Worm (Caenorhabditis elegans) whole organism, mixed stage, embryonic: Measurements from ENCODE around the gene fsn-1.
"Not testable (repeated sequence)": the region's sequence is repeated elsewhere in the genome, so short reads cannot be mapped to it uniquely, and the experiment has no call there.

Source experiments
- M03D4.4 ChIP-seq: sonication (generic microtip); optimal IDR thresholded peaks from 2 replicates; lab custom pipeline; 2017; ENCODE audit warnings: mild to moderate bottlenecking, missing genetic modification characterization, missing compliant biosample characterization
- bed-3 ChIP-seq: fragments of 200-800 bp; sonication (Bioruptor generic); optimal IDR thresholded peaks from 3 replicates; lab custom pipeline; 2018; ENCODE audit warnings: mild to moderate bottlenecking, missing genetic modification characterization, moderate library complexity, missing compliant biosample characterization
- blmp-1 ChIP-seq: fragments of 150-350 bp; optimal IDR thresholded peaks from 2 replicates; lab custom pipeline; 2014; ENCODE audit warnings: missing biosample characterization, missing genetic modification characterization
- ceh-39 ChIP-seq: fragments of 150-350 bp; optimal IDR thresholded peaks from 2 replicates; lab custom pipeline; 2014; ENCODE audit warnings: missing biosample characterization, missing genetic modification characterization
- ceh-43 ChIP-seq: fragments of 200-800 bp; sonication (Bioruptor generic); optimal IDR thresholded peaks from 2 replicates; lab custom pipeline; 2018; ENCODE audit warnings: mild to moderate bottlenecking, missing genetic modification characterization, moderate library complexity, missing compliant biosample characterization
- ces-1 ChIP-seq: fragments of 150-350 bp; optimal IDR thresholded peaks from 2 replicates; lab custom pipeline; 2014; ENCODE audit warnings: missing biosample characterization, missing genetic modification reagents, missing genetic modification characterization
- cnd-1 ChIP-seq: fragments of 200-800 bp; sonication (Bioruptor generic); optimal IDR thresholded peaks from 2 replicates; lab custom pipeline; 2018; ENCODE audit warnings: mild to moderate bottlenecking, missing genetic modification characterization, missing compliant biosample characterization
- elt-1 ChIP-seq: sonication (generic microtip); optimal IDR thresholded peaks from 2 replicates; lab custom pipeline; 2017; ENCODE audit warnings: missing genetic modification characterization, mild to moderate bottlenecking, missing compliant biosample characterization, antibody characterized with exemption, moderate library complexity, borderline replicate concordance; ENCODE audit not compliant: insufficient read depth
- elt-3 ChIP-seq: fragments of 150-350 bp; optimal IDR thresholded peaks from 2 replicates; lab custom pipeline; 2014; ENCODE audit warnings: missing biosample characterization, missing genetic modification characterization
- flh-1 ChIP-seq: fragments of 200-800 bp; sonication (Bioruptor generic); optimal IDR thresholded peaks from 2 replicates; lab custom pipeline; 2018; ENCODE audit warnings: mild to moderate bottlenecking, missing genetic modification characterization, moderate library complexity, missing compliant biosample characterization
- hlh-1 ChIP-seq: fragments of 150-350 bp; optimal IDR thresholded peaks from 2 replicates; lab custom pipeline; 2014; ENCODE audit warnings: missing biosample characterization, missing genetic modification reagents, missing genetic modification characterization
- lin-13 ChIP-seq: fragments of 150-350 bp; optimal IDR thresholded peaks from 2 replicates; lab custom pipeline; 2014; ENCODE audit warnings: missing biosample characterization, missing genetic modification characterization
- lin-32 ChIP-seq: fragments of 200-800 bp; sonication (Bioruptor generic); optimal IDR thresholded peaks from 2 replicates; lab custom pipeline; 2018; ENCODE audit warnings: mild to moderate bottlenecking, missing genetic modification characterization, missing compliant biosample characterization
- lsy-2 ChIP-seq: fragments of 150-350 bp; optimal IDR thresholded peaks from 2 replicates; lab custom pipeline; 2014; ENCODE audit warnings: missing biosample characterization, missing genetic modification characterization
- mep-1 ChIP-seq: fragments of 150-350 bp; optimal IDR thresholded peaks from 2 replicates; lab custom pipeline; 2017; ENCODE audit warnings: missing biosample characterization, missing genetic modification reagents, missing genetic modification characterization, inconsistent platforms
- mls-2 ChIP-seq: sonication (generic microtip); optimal IDR thresholded peaks from 2 replicates; lab custom pipeline; 2016; ENCODE audit warnings: mild to moderate bottlenecking, missing genetic modification characterization, moderate library complexity, missing compliant biosample characterization
- nhr-2 ChIP-seq: fragments of 150-350 bp; optimal IDR thresholded peaks from 2 replicates; lab custom pipeline; 2014; ENCODE audit warnings: missing biosample characterization, missing genetic modification characterization
- nhr-28 ChIP-seq: fragments of 150-350 bp; optimal IDR thresholded peaks from 2 replicates; lab custom pipeline; 2014; ENCODE audit warnings: missing biosample characterization, missing genetic modification characterization
- nhr-76 ChIP-seq: sonication (generic microtip); optimal IDR thresholded peaks from 2 replicates; lab custom pipeline; 2017; ENCODE audit warnings: missing biosample characterization, missing genetic modification characterization
- pha-4 ChIP-seq: fragments of 150-350 bp; optimal IDR thresholded peaks from 2 replicates; lab custom pipeline; 2018; ENCODE audit warnings: missing biosample characterization, missing genetic modification reagents, missing genetic modification characterization
- snpc-4 ChIP-seq: fragments of 150-350 bp; optimal IDR thresholded peaks from 2 replicates; lab custom pipeline; 2014; ENCODE audit warnings: missing biosample characterization, missing genetic modification characterization
- sptf-1 ChIP-seq: sonication (generic microtip); optimal IDR thresholded peaks from 2 replicates; lab custom pipeline; 2017; ENCODE audit warnings: mild to moderate bottlenecking, missing genetic modification characterization, moderate library complexity, missing compliant biosample characterization
- unc-120 ChIP-seq: sonication (generic microtip); optimal IDR thresholded peaks from 2 replicates; lab custom pipeline; 2017; ENCODE audit warnings: missing genetic modification characterization, missing compliant biosample characterization; ENCODE audit not compliant: poor library complexity, severe bottlenecking
- unc-39 ChIP-seq: fragments of 150-350 bp; optimal IDR thresholded peaks from 2 replicates; lab custom pipeline; 2014; ENCODE audit warnings: missing biosample characterization, missing genetic modification characterization
- unc-62 ChIP-seq: fragments of 150-350 bp; optimal IDR thresholded peaks from 2 replicates; lab custom pipeline; 2014; ENCODE audit warnings: missing biosample characterization, missing genetic modification reagents, missing genetic modification characterization
- zip-8 ChIP-seq: fragments of 150-350 bp; optimal IDR thresholded peaks from 2 replicates; lab custom pipeline; 2014; ENCODE audit warnings: missing biosample characterization, missing genetic modification characterization
- ztf-11 ChIP-seq: fragments of 150-350 bp; optimal IDR thresholded peaks from 2 replicates; lab custom pipeline; 2014; ENCODE audit warnings: missing biosample characterization, missing genetic modification characterization

Gene fsn-1

DNA sequence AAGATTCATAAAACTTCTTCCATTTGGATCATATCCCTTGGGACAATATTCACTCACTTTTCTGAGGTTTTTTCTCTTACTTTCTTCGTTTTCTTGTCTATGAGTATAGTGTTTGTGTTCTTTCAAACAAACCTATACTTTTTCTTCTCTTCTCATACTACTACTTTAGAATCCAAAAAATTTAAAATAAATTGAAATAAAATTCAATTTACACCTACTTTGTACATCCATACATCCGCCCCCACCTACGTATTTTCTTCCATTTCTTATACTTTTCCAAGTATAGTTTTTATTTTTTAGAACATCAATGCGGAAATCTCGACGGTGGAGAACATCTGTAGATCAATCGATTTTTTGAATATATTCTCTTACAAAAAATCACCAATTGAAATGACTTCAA is 28.1 kb downstream of the fsn-1 start, which contains the start of gene nca-2:
Gene nca-2, plus strand, starts transcription at position 301 of the 400 bp plus-strand sequence.
- no peak for TF ChIP-seq lsy-2

ce11 chrIII:4967236-4967635 is 30.1 kb downstream of the fsn-1 start:
- TF ChIP-seq ces-1: peak; percentile 95
- no peak for TF ChIP-seq ztf-11 (tag; lab: Kevin White, UChicago)
- TF ChIP-seq pha-4 (tag; lab: Kevin White, UChicago): no peak

DNA sequence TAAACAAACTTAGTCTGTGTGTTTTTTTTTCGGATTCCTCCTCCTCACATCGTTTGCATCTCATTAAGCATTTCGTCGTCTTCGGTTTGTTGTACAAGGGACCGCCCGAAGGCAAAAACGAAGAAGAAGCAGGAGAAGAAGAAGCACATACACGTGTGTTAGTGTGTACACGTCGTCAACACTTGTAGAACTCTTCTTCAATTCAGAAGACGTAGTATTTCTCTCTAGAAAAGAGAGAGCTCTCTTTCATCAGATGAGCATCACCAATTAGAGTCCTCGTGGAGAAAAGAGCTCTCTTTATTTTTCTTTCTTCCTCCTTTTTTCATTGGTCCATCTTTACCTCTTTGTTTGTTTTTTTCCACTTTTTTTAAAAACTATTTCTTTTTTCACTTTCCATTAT is 31.0 kb downstream of the fsn-1 start:
- TF ChIP-seq blmp-1 (tag; lab: Kevin White, UChicago) (no peak), ces-1 (peak; percentile 37)
- TF ChIP-seq, all 35 proteins: peak for 1

- TF ChIP-seq unc-39, cnd-1, mls-2 (tag; lab: Kevin White, UChicago): not testable (repeated sequence)
These were observed 43.2 kb downstream of the fsn-1 start, which contains the start of gene C27F2.6 for ce11 chrIII:4980367-4980766. Gene C27F2.6, minus strand, starts transcription at chrIII:4980467.

DNA sequence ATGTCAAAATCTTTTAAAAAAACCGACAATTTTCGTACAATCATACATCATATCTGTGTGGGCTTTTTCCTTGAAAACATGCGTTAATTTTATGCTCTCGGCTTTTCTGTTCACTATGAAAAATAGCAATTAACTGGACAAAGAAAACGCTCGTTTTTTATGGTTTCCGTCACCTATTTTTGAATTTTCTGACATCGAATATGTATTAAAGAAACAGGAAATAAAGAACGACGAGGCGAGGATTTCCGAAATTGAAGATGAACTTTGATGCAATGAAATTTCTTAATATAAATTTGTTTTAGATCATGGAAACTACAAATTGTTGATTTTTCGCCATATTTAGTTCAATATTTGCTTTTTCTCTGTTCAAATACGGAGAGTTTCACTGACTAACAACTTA is 46.8 kb downstream of the fsn-1 start:
- TF ChIP-seq unc-62 (no peak), M03D4.4 (no peak), hlh-1 (no peak), nhr-2 (no peak), unc-39 (tag; lab: Kevin White, UChicago) (no peak), mls-2 (tag; lab: Kevin White, UChicago) (no peak), nhr-76 (tag; lab: Kevin White, UChicago) (no peak), ces-1 (no peak), ceh-43 (GFP tag; lab: Kevin White, UChicago) (no peak), sptf-1 (tag; lab: Kevin White, UChicago) (no peak), zip-8 (tag; lab: Kevin White, UChicago) (no peak), cnd-1 (tag; lab: Kevin White, UChicago) (no peak), snpc-4 (tag; lab: Kevin White, UChicago) (no peak), lin-32 (no peak), unc-120 (tag; lab: Kevin White, UChicago) (no peak), nhr-28 (tag; lab: Kevin White, UChicago) (no peak), lin-13 (no peak), elt-3 (tag; lab: Kevin White, UChicago) (no peak), lsy-2 (no peak), bed-3 (GFP tag; lab: Kevin White, UChicago) (no peak)

DNA sequence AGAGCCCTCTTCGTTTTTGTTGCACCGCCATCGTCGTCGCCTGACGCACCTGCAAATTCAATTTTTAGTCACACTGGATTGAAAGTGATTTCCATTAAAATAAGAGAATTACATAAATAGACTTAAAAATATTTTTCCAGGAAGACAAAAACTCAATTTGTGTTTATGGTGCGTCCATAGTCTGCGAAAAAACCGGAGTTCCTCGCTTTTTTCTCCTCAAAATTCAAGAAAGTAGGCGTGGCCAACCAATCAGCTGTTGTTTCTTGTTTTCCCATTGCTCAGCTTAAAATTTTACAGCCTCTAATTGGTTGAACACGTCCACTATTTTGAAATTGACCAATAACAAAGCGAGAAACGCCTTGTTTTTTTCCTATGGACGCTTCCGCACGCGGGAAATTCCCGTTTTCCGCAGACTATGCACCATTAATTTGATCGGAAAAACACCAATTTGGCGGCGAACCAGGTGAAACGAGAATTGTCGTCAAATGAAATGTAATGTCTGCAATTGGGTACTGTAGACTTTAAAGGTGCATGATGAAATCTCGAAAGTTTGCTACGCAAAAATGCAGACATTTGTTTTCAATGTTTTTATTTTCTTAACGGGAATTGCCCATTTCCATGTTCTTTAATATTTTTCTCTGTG is 47.4 kb downstream of the fsn-1 start, which contains the start of gene C27F2.7:
Gene C27F2.7, minus strand, starts transcription at position 51 of the 643 bp plus-strand sequence.
- TF ChIP-seq lin-32: no peak
- no peak for TF ChIP-seq blmp-1 (tag; lab: Kevin White, UChicago)
- no peak for TF ChIP-seq flh-1

- no peak for TF ChIP-seq ceh-39 (tag; lab: Kevin White, UChicago)
- peak; percentile 8 for TF ChIP-seq lin-13
- no peak for TF ChIP-seq elt-1 (tag; lab: Kevin White, UChicago)
- peak; percentile 3 for TF ChIP-seq mep-1
These were observed 49.7 kb downstream of the fsn-1 start, which contains the start of the genes C27F2.10 and wdr-60 for ce11 chrIII:4986790-4987259. Gene C27F2.10, minus strand, starts transcription at chrIII:4986898. Gene wdr-60, plus strand, starts transcription at chrIII:4987209.
